Worm (Caenorhabditis elegans) whole organism, young adult: Measurements from ENCODE around the gene C30G7.2.

Experiments
- B0019.2 ChIP-seq: fragments of 200-800 bp; sonication (Bioruptor generic); conservative IDR thresholded peaks from 2 replicates; pipeline ENCODE4 v1.3.6; 2022; ENCODE audit warnings: missing genetic modification reagents, missing genetic modification characterization, missing compliant biosample characterization
- B0261.1 ChIP-seq: sonication (generic microtip); optimal IDR thresholded peaks from 2 replicates; lab custom pipeline; 2016; ENCODE audit warnings: mild to moderate bottlenecking, missing genetic modification characterization, moderate library complexity, missing compliant biosample characterization
- B0336.3 ChIP-seq: fragments of 200-800 bp; sonication (Bioruptor generic); IDR thresholded peaks from 2 replicates; pipeline ENCODE4 v1.3.6; 2022; ENCODE audit warnings: missing genetic modification characterization, missing compliant biosample characterization
- F23B12.7 ChIP-seq: sonication (generic microtip); optimal IDR thresholded peaks from 2 replicates; lab custom pipeline; 2017; ENCODE audit warnings: missing genetic modification characterization, mild to moderate bottlenecking, missing compliant biosample characterization, antibody characterized with exemption, moderate library complexity; ENCODE audit not compliant: insufficient read depth
- F52B5.7 ChIP-seq: sonication (generic microtip); optimal IDR thresholded peaks from 2 replicates; lab custom pipeline; 2016; ENCODE audit warnings: mild to moderate bottlenecking, missing genetic modification characterization, missing compliant biosample characterization
- F57C9.4 ChIP-seq: sonication (generic microtip); optimal IDR thresholded peaks from 2 replicates; lab custom pipeline; 2017; ENCODE audit warnings: mild to moderate bottlenecking, missing genetic modification characterization, missing compliant biosample characterization
- K11D2.4 ChIP-seq: fragments of 200-800 bp; sonication (Bioruptor generic); IDR thresholded peaks from 2 replicates; pipeline ENCODE4 v1.3.6; 2022; ENCODE audit warnings: missing genetic modification reagents, missing genetic modification characterization, missing compliant biosample characterization
- K12H6.12 ChIP-seq: fragments of 200-800 bp; sonication (Bioruptor generic); optimal IDR thresholded peaks from 2 replicates; lab custom pipeline; 2018; ENCODE audit warnings: mild to moderate bottlenecking, missing genetic modification characterization, missing compliant biosample characterization
- T07F8.4 ChIP-seq: sonication (generic microtip); optimal IDR thresholded peaks from 2 replicates; lab custom pipeline; 2016; ENCODE audit warnings: mild to moderate bottlenecking, missing genetic modification characterization, moderate library complexity, missing compliant biosample characterization
- akir-1 ChIP-seq: fragments of 200-800 bp; sonication (Bioruptor generic); optimal IDR thresholded peaks from 2 replicates; lab custom pipeline; 2018; ENCODE audit warnings: mild to moderate bottlenecking, missing genetic modification characterization, moderate library complexity, missing compliant biosample characterization
- aptf-3 ChIP-seq: fragments of 200-800 bp; sonication (Bioruptor generic); IDR thresholded peaks from 2 replicates; pipeline ENCODE4 v1.3.6; 2022; ENCODE audit warnings: missing genetic modification characterization, missing compliant biosample characterization
- attf-5 ChIP-seq: fragments of 200-800 bp; sonication (Bioruptor generic); optimal IDR thresholded peaks from 2 replicates; lab custom pipeline; 2018; ENCODE audit warnings: mild to moderate bottlenecking, missing genetic modification characterization, missing compliant biosample characterization
- bed-2 ChIP-seq: fragments of 200-800 bp; sonication (Bioruptor generic); IDR thresholded peaks from 2 replicates; pipeline ENCODE4 v1.3.6; 2022; ENCODE audit warnings: missing genetic modification reagents, missing genetic modification characterization, missing compliant biosample characterization
- ccch-3 ChIP-seq: fragments of 200-800 bp; sonication (Bioruptor generic); optimal IDR thresholded peaks from 2 replicates; lab custom pipeline; 2018; ENCODE audit warnings: mild to moderate bottlenecking, missing genetic modification characterization, missing compliant biosample characterization
- ceh-100 ChIP-seq: fragments of 200-800 bp; sonication (Bioruptor generic); IDR thresholded peaks from 2 replicates; pipeline ENCODE4 v1.3.6; 2022; ENCODE audit warnings: missing genetic modification reagents, missing genetic modification characterization, missing compliant biosample characterization
- ceh-40 ChIP-seq: fragments of 200-800 bp; sonication (Bioruptor generic); IDR thresholded peaks from 2 replicates; pipeline ENCODE4 v1.3.6; 2022; ENCODE audit warnings: missing genetic modification characterization, missing compliant biosample characterization
- chd-7 ChIP-seq: sonication (generic microtip); optimal IDR thresholded peaks from 2 replicates; lab custom pipeline; 2016; ENCODE audit warnings: mild to moderate bottlenecking, missing genetic modification characterization, moderate library complexity, missing compliant biosample characterization
- die-1 ChIP-seq: sonication (generic microtip); optimal IDR thresholded peaks from 2 replicates; lab custom pipeline; 2016; ENCODE audit warnings: missing genotype, mild to moderate bottlenecking, missing genetic modification characterization, missing compliant biosample characterization
- dpl-1 ChIP-seq: fragments of 150-350 bp; optimal IDR thresholded peaks from 2 replicates; lab custom pipeline; 2014; ENCODE audit warnings: missing biosample characterization, missing genetic modification reagents, missing genetic modification characterization
- egl-44 ChIP-seq: fragments of 200-800 bp; sonication (Bioruptor generic); IDR thresholded peaks from 2 replicates; pipeline ENCODE4 v1.3.6; 2022; ENCODE audit warnings: missing genetic modification reagents, missing genetic modification characterization, missing compliant biosample characterization
- him-1 ChIP-seq: sonication (generic microtip); optimal IDR thresholded peaks from 2 replicates; lab custom pipeline; 2016; ENCODE audit warnings: missing genotype, missing genetic modification reagents, missing genetic modification characterization, missing compliant biosample characterization
- hmg-1.2 ChIP-seq: fragments of 200-800 bp; sonication (Bioruptor generic); IDR thresholded peaks from 2 replicates; pipeline ENCODE4 v1.3.6; 2022; ENCODE audit warnings: missing genetic modification reagents, missing genetic modification characterization, missing compliant biosample characterization
- hrde-1 ChIP-seq: sonication (generic microtip); optimal IDR thresholded peaks from 2 replicates; lab custom pipeline; 2016; ENCODE audit warnings: missing genetic modification characterization, mild to moderate bottlenecking, missing compliant biosample characterization, moderate library complexity, missing genotype, missing genetic modification reagents, borderline replicate concordance
- hsf-1 ChIP-seq: fragments of 200-800 bp; sonication (Bioruptor generic); IDR thresholded peaks from 2 replicates; pipeline ENCODE4 v1.3.6; 2022; ENCODE audit warnings: missing genetic modification reagents, missing genetic modification characterization, missing compliant biosample characterization
- lin-35 ChIP-seq, 3 experiments: fragments of 150-350 bp in 2 of 3; sonication (generic microtip) in 1 of 3; optimal IDR thresholded peaks; 2 replicates each; lab custom pipeline; 2014 to 2018; ENCODE audit warnings: missing biosample characterization in 3 of 3, missing genetic modification characterization in 3 of 3, missing genetic modification reagents in 3 of 3
- lin-40 ChIP-seq: sonication (generic microtip); optimal IDR thresholded peaks from 2 replicates; lab custom pipeline; 2016; ENCODE audit warnings: missing genetic modification characterization, mild to moderate bottlenecking, missing compliant biosample characterization, missing genotype, missing genetic modification reagents
- lir-1 ChIP-seq: fragments of 200-800 bp; sonication (Bioruptor generic); conservative IDR thresholded peaks from 2 replicates; pipeline ENCODE4 v1.3.6; 2022; ENCODE audit warnings: missing genetic modification reagents, missing genetic modification characterization, missing compliant biosample characterization
- lsl-1 ChIP-seq: fragments of 200-800 bp; sonication (Bioruptor generic); optimal IDR thresholded peaks from 2 replicates; lab custom pipeline; 2018; ENCODE audit warnings: mild to moderate bottlenecking, missing genetic modification characterization, moderate library complexity, missing compliant biosample characterization
- madf-10 ChIP-seq: sonication (generic microtip); optimal IDR thresholded peaks from 2 replicates; lab custom pipeline; 2016; ENCODE audit warnings: mild to moderate bottlenecking, missing genetic modification characterization, missing compliant biosample characterization
- madf-8 ChIP-seq: fragments of 200-800 bp; sonication (Bioruptor generic); conservative IDR thresholded peaks from 2 replicates; pipeline ENCODE4 v1.3.6; 2022; ENCODE audit warnings: missing genetic modification reagents, missing genetic modification characterization, missing compliant biosample characterization
- nhr-27 ChIP-seq: fragments of 200-800 bp; sonication (Bioruptor generic); optimal IDR thresholded peaks from 2 replicates; lab custom pipeline; 2018; ENCODE audit warnings: mild to moderate bottlenecking, missing genetic modification characterization, moderate library complexity, missing compliant biosample characterization
- nhr-80 ChIP-seq: sonication (generic microtip); optimal IDR thresholded peaks from 2 replicates; lab custom pipeline; 2016; ENCODE audit warnings: missing genetic modification characterization, missing compliant biosample characterization
- rec-8 ChIP-seq, 2 experiments: sonication (generic microtip); optimal IDR thresholded peaks; 2 replicates each; lab custom pipeline; 2016; ENCODE audit warnings: mild to moderate bottlenecking in 2 of 2, missing genetic modification characterization in 2 of 2, missing genetic modification reagents in 2 of 2, missing genotype in 2 of 2, missing biosample characterization in 1 of 2, missing compliant biosample characterization in 1 of 2, moderate library complexity in 1 of 2
- sea-2 ChIP-seq: fragments of 200-800 bp; sonication (Bioruptor generic); IDR thresholded peaks from 2 replicates; pipeline ENCODE4 v1.3.6; 2022; ENCODE audit warnings: missing genetic modification characterization, missing compliant biosample characterization
- snpc-4 ChIP-seq, 5 experiments: fragments of 150-350 bp in 1 of 5; sonication (generic microtip) in 4 of 5; optimal IDR thresholded peaks; 2 replicates each; lab custom pipeline; 2014 to 2018; ENCODE audit warnings: missing genetic modification characterization in 5 of 5, missing biosample characterization in 3 of 5, antibody characterized with exemption in 2 of 5, mild to moderate bottlenecking in 2 of 5, missing compliant biosample characterization in 2 of 5, missing genotype in 2 of 5, moderate library complexity in 2 of 5, missing genetic modification reagents in 1 of 5
- somi-1 ChIP-seq: fragments of 200-800 bp; sonication (Bioruptor generic); optimal IDR thresholded peaks from 2 replicates; lab custom pipeline; 2018; ENCODE audit warnings: mild to moderate bottlenecking, missing genetic modification characterization, missing compliant biosample characterization
- tbp1 ChIP-seq: fragments of 200-800 bp; sonication (Bioruptor generic); optimal IDR thresholded peaks from 2 replicates; lab custom pipeline; 2018; ENCODE audit warnings: mild to moderate bottlenecking, missing genetic modification characterization, missing compliant biosample characterization
- unc-130 ChIP-seq: sonication (generic microtip); optimal IDR thresholded peaks from 2 replicates; lab custom pipeline; 2016; ENCODE audit warnings: missing genetic modification reagents, missing genetic modification characterization, missing compliant biosample characterization
- xnd-1 ChIP-seq: sonication (generic microtip); optimal IDR thresholded peaks from 2 replicates; lab custom pipeline; 2016; ENCODE audit warnings: missing genotype, missing genetic modification reagents, missing genetic modification characterization, missing compliant biosample characterization
- ztf-22 ChIP-seq: fragments of 200-800 bp; sonication (Bioruptor generic); optimal IDR thresholded peaks from 2 replicates; lab custom pipeline; 2018; ENCODE audit warnings: mild to moderate bottlenecking, missing genetic modification characterization, moderate library complexity, missing compliant biosample characterization
- ztf-26 ChIP-seq: sonication (generic microtip); optimal IDR thresholded peaks from 2 replicates; lab custom pipeline; 2017; ENCODE audit warnings: missing genetic modification characterization, missing compliant biosample characterization
- ztf-28 ChIP-seq: fragments of 200-800 bp; sonication (Bioruptor generic); IDR thresholded peaks from 2 replicates; pipeline ENCODE4 v1.3.6; 2022; ENCODE audit warnings: missing genetic modification reagents, missing genetic modification characterization, missing compliant biosample characterization
- ztf-3 ChIP-seq: fragments of 200-800 bp; sonication (Bioruptor generic); optimal IDR thresholded peaks from 2 replicates; lab custom pipeline; 2018; ENCODE audit warnings: mild to moderate bottlenecking, missing genetic modification characterization, missing compliant biosample characterization

The C30G7.2 gene

DNA sequence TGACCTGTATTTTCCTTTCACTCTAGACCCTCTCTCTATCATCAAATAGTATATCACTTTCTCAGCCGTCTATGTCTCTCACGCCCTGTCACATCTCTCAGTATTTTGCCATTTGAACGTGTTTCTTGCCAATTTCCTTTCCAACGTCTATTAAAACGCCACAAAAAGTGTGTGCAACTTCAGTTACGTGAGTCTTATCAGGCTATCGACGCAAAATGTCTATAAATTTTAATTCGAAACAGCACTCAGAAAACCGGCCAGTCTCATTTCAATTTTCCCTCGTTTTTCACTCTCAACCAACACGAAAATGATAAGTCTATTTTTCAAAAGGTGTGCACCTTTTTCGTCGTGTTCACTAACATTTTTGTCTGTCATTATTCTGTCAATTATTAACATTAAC, 41.1 kb upstream of the C30G7.2 start, which contains the start of gene mpst-3 (continued):
- TF ChIP-seq ztf-22 (GFP tag; lab: Kevin White, UChicago), result no peak
- no peak for TF ChIP-seq T07F8.4 (tag; lab: Kevin White, UChicago)
- no peak for TF ChIP-seq chd-7 (tag; lab: Kevin White, UChicago)
- TF ChIP-seq ceh-40, result no peak
- TF ChIP-seq hsf-1, result no peak
- no peak for TF ChIP-seq bed-2
- TF ChIP-seq lir-1 (GFP tag; lab: Robert Waterston, UW), result no peak
- no peak for TF ChIP-seq xnd-1 (tag; lab: Kevin White, UChicago)
- TF ChIP-seq him-1 (tag; lab: Kevin White, UChicago), result no peak
- no peak for TF ChIP-seq ztf-26
- TF ChIP-seq K11D2.4 (GFP tag; lab: Robert Waterston, UW), result no peak
- TF ChIP-seq sea-2, result no peak
- TF ChIP-seq nhr-27, result no peak
- no peak for TF ChIP-seq madf-8 (GFP tag; lab: Robert Waterston, UW)
- no peak for TF ChIP-seq snpc-4 (GFP tag; optimal IDR thresholded peaks at IDR 0.05; lab: Kevin White, UChicago)
- TF ChIP-seq snpc-4 (tag; optimal IDR thresholded peaks at IDR 0.05; lab: Kevin White, UChicago), result peak in 2 of 4 experiments; percentile 18 to 26
- TF ChIP-seq ztf-3 (GFP tag; lab: Kevin White, UChicago), result no peak
- no peak for TF ChIP-seq lsl-1 (GFP tag; lab: Kevin White, UChicago)
- TF ChIP-seq somi-1 (GFP tag; lab: Kevin White, UChicago), result no peak
- TF ChIP-seq F23B12.7 (tag; lab: Kevin White, UChicago), result no peak
- no peak for TF ChIP-seq ccch-3 (GFP tag; lab: Kevin White, UChicago)
- TF ChIP-seq lin-40, result no peak
- TF ChIP-seq K12H6.12 (tag; lab: Kevin White, UChicago), result no peak
- TF ChIP-seq B0261.1, result no peak
- TF ChIP-seq B0336.3 (GFP tag; lab: Robert Waterston, UW), result 0 out of 2 replicates have a peak, but pooled peaks have one; percentile 33
- peak; percentile 30 for TF ChIP-seq attf-5
- no peak for TF ChIP-seq egl-44 (GFP tag; lab: Robert Waterston, UW)
- TF ChIP-seq F57C9.4, result no peak
- no peak for TF ChIP-seq ceh-100 (GFP tag; lab: Robert Waterston, UW)
- TF ChIP-seq B0019.2, result no peak
- peak; percentile 96 for TF ChIP-seq nhr-80
- TF ChIP-seq tbp1 (GFP tag; lab: Kevin White, UChicago), result peak; percentile 17

DNA sequence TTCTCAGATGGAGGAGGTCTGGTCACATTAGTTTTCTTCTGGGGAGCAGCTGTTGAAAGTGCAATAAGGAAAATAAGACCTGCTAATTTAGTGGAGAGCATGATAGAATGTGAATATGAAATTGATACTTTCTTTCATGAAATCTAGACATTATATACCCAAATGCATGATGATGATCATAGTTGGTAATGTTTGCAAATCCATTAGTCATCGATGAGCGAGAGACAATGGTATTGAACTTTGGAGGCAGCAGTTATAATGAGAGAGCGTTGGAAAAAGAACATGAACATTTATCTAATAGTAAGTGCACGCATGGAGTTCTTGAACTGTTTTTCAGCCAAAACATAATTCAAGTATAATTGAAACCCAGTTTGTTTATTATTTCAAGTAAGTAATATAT, 39.0 kb upstream of the C30G7.2 start, which contains the start of gene H12D21.6:
TSS of gene H12D21.6 (minus strand) at position 101 of the 400 bp plus-strand sequence.
- TF ChIP-seq ccch-3 (GFP tag; lab: Kevin White, UChicago), result no peak

ce11 chrV:14899545-14899944, 37.1 kb upstream of the C30G7.2 start, which contains the start of gene H12D21.10:
Gene H12D21.10, plus strand, starts transcription at chrV:14899804.
- TF ChIP-seq die-1 (tag; lab: Kevin White, UChicago) (no peak), aptf-3 (GFP tag; lab: Robert Waterston, UW) (no peak), nhr-80 (peak; percentile 2), hmg-1.2 (peak; percentile 79)

DNA sequence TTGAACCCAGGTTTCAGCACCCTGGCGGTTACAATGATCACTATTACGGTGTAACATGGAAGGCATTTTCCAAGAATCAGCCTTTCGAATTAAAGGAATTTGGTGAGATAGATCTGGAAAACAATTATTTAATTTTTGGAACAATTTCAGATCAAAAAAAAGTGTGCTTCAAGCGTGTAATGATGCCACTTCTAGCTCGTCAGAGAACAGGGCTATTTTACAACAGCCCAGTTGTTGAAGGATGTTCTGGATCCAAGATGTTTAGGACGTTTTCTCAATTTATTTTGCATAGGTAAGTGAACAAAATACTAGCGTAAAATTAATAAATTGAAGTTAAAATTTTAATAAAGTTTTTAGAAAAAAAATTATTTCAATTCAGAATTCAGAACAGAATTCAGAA, 35.8 kb upstream of the C30G7.2 start:
- TF ChIP-seq nhr-27 (no peak), rec-8 (tag; optimal IDR thresholded peaks at IDR 0.05; lab: Kevin White, UChicago) (no peak), ztf-28 (GFP tag; lab: Robert Waterston, UW) (no peak), hrde-1 (tag; lab: Kevin White, UChicago) (no peak), lin-35 (GFP tag; optimal IDR thresholded peaks at IDR 0.05; lab: Kevin White, UChicago) (no peak), unc-130 (GFP tag; lab: Kevin White, UChicago) (no peak), dpl-1 (GFP tag; lab: Kevin White, UChicago) (no peak), madf-10 (tag; lab: Kevin White, UChicago) (no peak), tbp1 (GFP tag; lab: Kevin White, UChicago) (no peak), akir-1 (GFP tag; lab: Kevin White, UChicago) (no peak), lsl-1 (GFP tag; lab: Kevin White, UChicago) (no peak), F52B5.7 (tag; lab: Kevin White, UChicago) (no peak), hsf-1 (no peak), B0261.1 (no peak)
- TF ChIP-seq, all 124 proteins: peak for 0
